Worm (Caenorhabditis elegans) whole organism, L1 larva: Measurements from ENCODE around the gene ZK742.6.

Experiments
- C04F5.9 ChIP-seq: sonication (generic microtip); optimal IDR thresholded peaks from 2 replicates; lab custom pipeline; 2016; ENCODE audit warnings: missing genetic modification characterization, missing compliant biosample characterization
- C16A3.4 ChIP-seq: fragments of 150-350 bp; optimal IDR thresholded peaks from 2 replicates; lab custom pipeline; 2014; ENCODE audit warnings: missing biosample characterization, missing genetic modification characterization
- F16B12.6 ChIP-seq: fragments of 150-350 bp; optimal IDR thresholded peaks from 2 replicates; lab custom pipeline; 2014; ENCODE audit warnings: missing biosample characterization, missing genetic modification characterization
- Y116A8C.19 ChIP-seq: sonication (generic microtip); optimal IDR thresholded peaks from 2 replicates; lab custom pipeline; 2016; ENCODE audit warnings: missing compliant biosample characterization, missing genetic modification characterization, borderline replicate concordance
- aly-2 ChIP-seq: fragments of 150-350 bp; optimal IDR thresholded peaks from 2 replicates; lab custom pipeline; 2014; ENCODE audit warnings: missing biosample characterization, missing genetic modification characterization
- ama-1 ChIP-seq: fragments of 150-350 bp; optimal IDR thresholded peaks from 2 replicates; lab custom pipeline; 2014
- blmp-1 ChIP-seq: fragments of 150-350 bp; optimal IDR thresholded peaks from 2 replicates; lab custom pipeline; 2014; ENCODE audit warnings: missing biosample characterization, missing genetic modification characterization
- ceh-90 ChIP-seq: sonication (generic microtip); optimal IDR thresholded peaks from 2 replicates; lab custom pipeline; 2016; ENCODE audit warnings: missing genetic modification characterization, missing compliant biosample characterization
- elt-3 ChIP-seq, 6 experiments: fragments of 150-350 bp in 1 of 6; sonication (generic microtip); optimal IDR thresholded peaks; 2 replicates each; lab custom pipeline; 2017 to 2018; ENCODE audit warnings: missing biosample characterization in 6 of 6, missing genetic modification characterization in 6 of 6, inconsistent platforms in 1 of 6
- fkh-4 ChIP-seq: sonication (generic microtip); optimal IDR thresholded peaks from 2 replicates; lab custom pipeline; 2016; ENCODE audit warnings: missing compliant biosample characterization, missing genetic modification characterization, borderline replicate concordance
- hpl-2 ChIP-seq: fragments of 150-350 bp; optimal IDR thresholded peaks from 2 replicates; lab custom pipeline; 2014; ENCODE audit warnings: missing biosample characterization, missing genetic modification reagents, missing genetic modification characterization
- jun-1 ChIP-seq: fragments of 150-350 bp; optimal IDR thresholded peaks from 2 replicates; lab custom pipeline; 2014; ENCODE audit warnings: missing biosample characterization, missing genetic modification reagents, missing genetic modification characterization
- lsy-2 ChIP-seq, 2 experiments: fragments of 150-350 bp; optimal IDR thresholded peaks; 2 replicates each; lab custom pipeline; 2014; ENCODE audit warnings: missing biosample characterization in 2 of 2, missing genetic modification characterization in 2 of 2
- mdl-1 ChIP-seq, 2 experiments: fragments of 150-350 bp; optimal IDR thresholded peaks; 2 replicates each; lab custom pipeline; 2014 to 2017; ENCODE audit warnings: missing biosample characterization in 2 of 2, missing genetic modification characterization in 2 of 2, inconsistent platforms in 1 of 2
- mep-1 ChIP-seq: fragments of 150-350 bp; optimal IDR thresholded peaks from 2 replicates; lab custom pipeline; 2014; ENCODE audit warnings: missing biosample characterization, missing genetic modification characterization
- nhr-12 ChIP-seq: sonication (generic microtip); optimal IDR thresholded peaks from 2 replicates; lab custom pipeline; 2017; ENCODE audit warnings: missing biosample characterization, missing genetic modification characterization
- nhr-19 ChIP-seq: fragments of 200-800 bp; sonication (Bioruptor generic); conservative IDR thresholded peaks from 2 replicates; pipeline ENCODE4 v1.3.6; 2022; ENCODE audit warnings: missing genetic modification characterization, missing compliant biosample characterization
- nhr-28 ChIP-seq: fragments of 150-350 bp; optimal IDR thresholded peaks from 2 replicates; lab custom pipeline; 2014; ENCODE audit warnings: missing biosample characterization, missing genetic modification characterization
- nhr-76 ChIP-seq: sonication (generic microtip); optimal IDR thresholded peaks from 2 replicates; lab custom pipeline; 2017; ENCODE audit warnings: missing biosample characterization, missing genetic modification characterization
- nhr-85 ChIP-seq: sonication (generic microtip); peaks from one replicate; lab custom pipeline; 2016; ENCODE audit warnings: missing genetic modification characterization, inconsistent platforms, missing compliant biosample characterization
- nhr-90 ChIP-seq: sonication (generic microtip); optimal IDR thresholded peaks from 2 replicates; lab custom pipeline; 2016; ENCODE audit warnings: mild to moderate bottlenecking, missing genetic modification characterization, missing compliant biosample characterization; ENCODE audit not compliant: poor library complexity
- pag-3 ChIP-seq: sonication (generic microtip); optimal IDR thresholded peaks from 2 replicates; lab custom pipeline; 2017; ENCODE audit warnings: missing genetic modification characterization, mild to moderate bottlenecking, missing compliant biosample characterization, antibody characterized with exemption, borderline replicate concordance; ENCODE audit not compliant: insufficient read depth
- pax-3 ChIP-seq: fragments of 200-800 bp; sonication (Bioruptor generic); optimal IDR thresholded peaks from 2 replicates; lab custom pipeline; 2018; ENCODE audit warnings: mild to moderate bottlenecking, missing genetic modification characterization, moderate library complexity, missing compliant biosample characterization
- snpc-4 ChIP-seq: fragments of 150-350 bp; optimal IDR thresholded peaks from 2 replicates; lab custom pipeline; 2014; ENCODE audit warnings: missing biosample characterization, missing genetic modification characterization
- tlp-1 ChIP-seq: fragments of 150-350 bp; optimal IDR thresholded peaks from 2 replicates; lab custom pipeline; 2014; ENCODE audit warnings: missing biosample characterization, missing genetic modification characterization
- unc-86 ChIP-seq: sonication (generic microtip); optimal IDR thresholded peaks from 2 replicates; lab custom pipeline; 2016; ENCODE audit warnings: missing genetic modification characterization, missing compliant biosample characterization
- zip-4 ChIP-seq: fragments of 200-800 bp; sonication (Bioruptor generic); optimal IDR thresholded peaks from 2 replicates; lab custom pipeline; 2018; ENCODE audit warnings: mild to moderate bottlenecking, missing genetic modification characterization, moderate library complexity, missing compliant biosample characterization
- ztf-11 ChIP-seq, 2 experiments: sonication (generic microtip); optimal IDR thresholded peaks; 2 replicates each; lab custom pipeline; 2016 to 2017; ENCODE audit warnings: missing genetic modification characterization in 2 of 2, missing biosample characterization in 1 of 2, missing compliant biosample characterization in 1 of 2

ZK742.6 gene

DNA sequence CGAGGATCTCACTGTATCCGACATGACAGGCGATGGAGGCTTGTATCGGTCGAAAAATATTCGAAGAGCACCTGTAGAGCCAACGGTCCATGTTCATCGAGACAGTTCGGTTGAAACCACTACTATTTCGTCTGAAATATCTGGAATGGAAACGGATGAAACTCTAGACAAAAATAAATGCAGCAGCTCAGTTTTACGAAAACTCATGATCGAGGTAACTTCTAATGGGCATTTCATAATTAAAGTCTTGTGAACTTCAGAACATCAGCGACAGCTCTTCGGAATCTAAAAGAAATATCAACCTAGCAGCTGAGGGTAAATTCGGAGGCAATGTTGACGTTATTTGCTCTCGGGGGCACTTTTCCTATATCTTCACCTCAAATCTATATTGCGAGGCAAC, 39.5 kb downstream of the ZK742.6 start:
- no peak for TF ChIP-seq pag-3 (tag; lab: Kevin White, UChicago)
- no peak for TF ChIP-seq nhr-12
- no peak for TF ChIP-seq nhr-90
- TF ChIP-seq pax-3 (tag; lab: Kevin White, UChicago) = no peak
- TF ChIP-seq ztf-11 (tag; optimal IDR thresholded peaks at IDR 0.05; lab: Kevin White, UChicago) = no peak
- TF ChIP-seq unc-86 (tag; lab: Kevin White, UChicago) = no peak
- no peak for TF ChIP-seq mdl-1 (tag; optimal IDR thresholded peaks at IDR 0.05; lab: Kevin White, UChicago)
- TF ChIP-seq nhr-85 (tag; lab: Kevin White, UChicago) = peak; percentile 52
- no peak for TF ChIP-seq ama-1 (lab: Kevin White, UChicago)
- TF ChIP-seq nhr-19 (GFP tag; lab: Robert Waterston, UW) = no peak
- TF ChIP-seq mep-1 (tag; lab: Kevin White, UChicago) = no peak
- TF ChIP-seq ceh-90 (tag; lab: Kevin White, UChicago) = no peak
- TF ChIP-seq Y116A8C.19 (tag; lab: Kevin White, UChicago) = no peak
- no peak for TF ChIP-seq aly-2
- TF ChIP-seq lsy-2 (tag; optimal IDR thresholded peaks at IDR 0.05; lab: Kevin White, UChicago) = peak in 1 of 2 experiments; percentile 7
- TF ChIP-seq C16A3.4 = no peak
- TF ChIP-seq snpc-4 (tag; lab: Kevin White, UChicago) = no peak

DNA sequence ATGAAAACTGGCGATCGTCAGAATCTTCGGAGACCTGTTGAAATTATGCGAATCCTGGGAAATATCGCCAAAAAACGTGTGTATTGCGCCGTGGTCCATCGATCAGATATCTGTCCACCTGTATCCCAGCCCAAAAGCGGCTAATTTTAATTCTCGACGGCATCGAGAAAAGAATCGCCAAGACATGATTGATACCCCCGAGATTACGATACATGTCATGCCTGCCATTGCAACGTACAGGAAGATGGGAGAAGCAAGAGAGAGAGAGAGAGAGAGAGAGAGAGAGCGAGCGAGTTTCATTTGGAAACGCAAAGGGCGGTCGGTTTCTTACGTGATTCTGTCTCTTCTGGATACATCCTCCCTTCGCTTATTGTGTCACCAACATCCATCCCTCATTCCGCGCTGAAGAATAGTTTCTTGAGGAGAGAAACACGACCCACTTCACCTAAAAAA, 40.6 kb downstream of the ZK742.6 start, which contains the start of gene grl-10:
TSS of gene grl-10 (plus strand) at position 403 of the 453 bp plus-strand sequence.
- TF ChIP-seq jun-1 (tag; lab: Kevin White, UChicago) (no peak), elt-3 (tag; optimal IDR thresholded peaks at IDR 0.05; lab: Kevin White, UChicago) (peak in 1 of 6 experiments; percentile 39), blmp-1 (tag; lab: Kevin White, UChicago) (peak; percentile 50), tlp-1 (tag; lab: Kevin White, UChicago) (no peak), nhr-85 (tag; lab: Kevin White, UChicago) (no peak)

- no peak for TF ChIP-seq nhr-76
- no peak for TF ChIP-seq F16B12.6 (tag; lab: Kevin White, UChicago)
- TF ChIP-seq C04F5.9 (tag; lab: Kevin White, UChicago) = no peak
- TF ChIP-seq aly-2 = no peak
These were observed 41.1 kb downstream of the ZK742.6 start for ce11 chrV:7773647-7774046.

DNA sequence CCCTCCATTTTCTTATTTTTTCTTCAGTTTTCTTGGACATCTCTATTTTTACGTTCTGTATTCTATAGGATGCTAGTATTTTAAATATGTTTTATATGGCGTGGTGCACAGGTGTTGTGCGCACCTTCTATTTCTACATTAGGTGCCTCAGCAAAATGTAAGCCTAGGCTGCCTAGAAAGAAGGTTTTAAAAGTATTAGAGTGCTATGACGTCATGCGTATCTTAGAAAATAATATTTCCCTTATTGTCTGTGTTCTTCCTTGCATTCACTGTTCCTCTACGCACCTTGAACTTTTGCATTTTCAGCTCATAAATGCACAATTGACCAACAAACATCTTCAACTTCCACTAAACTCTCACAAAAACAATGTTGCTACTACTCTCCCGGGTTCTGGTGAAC, 43.8 kb downstream of the ZK742.6 start, which contains the start of gene frpr-3:
TSS of gene frpr-3 (plus strand) at position 301 of the 400 bp plus-strand sequence.
- no peak for TF ChIP-seq fkh-4
- no peak for TF ChIP-seq nhr-28
- no peak for TF ChIP-seq zip-4
- TF ChIP-seq ama-1 (lab: Kevin White, UChicago) = no peak
- no peak for TF ChIP-seq hpl-2 (GFP tag; lab: Kevin White, UChicago)
- TF ChIP-seq C16A3.4 = no peak
